Worm (Caenorhabditis elegans) whole organism, young adult: ENCODE results near the gene ndx-6.

Experiments
- B0035.1 ChIP-seq: sonication (generic microtip); optimal IDR thresholded peaks from 2 replicates; lab custom pipeline; 2016; ENCODE audit warnings: missing genetic modification characterization, mild to moderate bottlenecking, missing compliant biosample characterization, missing genotype, missing genetic modification reagents
- F49E8.2 ChIP-seq: sonication (generic microtip); optimal IDR thresholded peaks from 3 replicates; lab custom pipeline; 2017; ENCODE audit warnings: missing genetic modification characterization, mild to moderate bottlenecking, missing compliant biosample characterization, antibody characterized with exemption, moderate library complexity; ENCODE audit not compliant: insufficient read depth
- K12H6.12 ChIP-seq: fragments of 200-800 bp; sonication (Bioruptor generic); optimal IDR thresholded peaks from 2 replicates; lab custom pipeline; 2018; ENCODE audit warnings: mild to moderate bottlenecking, missing genetic modification characterization, missing compliant biosample characterization
- Y67H2A.10 ChIP-seq: fragments of 200-800 bp; sonication (Bioruptor generic); conservative IDR thresholded peaks from 2 replicates; pipeline ENCODE4 v1.3.6; 2022; ENCODE audit warnings: missing genetic modification reagents, missing genetic modification characterization, missing compliant biosample characterization
- atf-7 ChIP-seq: sonication (generic microtip); optimal IDR thresholded peaks from 2 replicates; lab custom pipeline; 2017; ENCODE audit warnings: mild to moderate bottlenecking, missing genetic modification characterization, missing compliant biosample characterization
- die-1 ChIP-seq: sonication (generic microtip); optimal IDR thresholded peaks from 2 replicates; lab custom pipeline; 2016; ENCODE audit warnings: missing genotype, mild to moderate bottlenecking, missing genetic modification characterization, missing compliant biosample characterization
- lin-40 ChIP-seq: sonication (generic microtip); optimal IDR thresholded peaks from 2 replicates; lab custom pipeline; 2016; ENCODE audit warnings: missing genetic modification characterization, mild to moderate bottlenecking, missing compliant biosample characterization, missing genotype, missing genetic modification reagents
- lsl-1 ChIP-seq: fragments of 200-800 bp; sonication (Bioruptor generic); optimal IDR thresholded peaks from 2 replicates; lab custom pipeline; 2018; ENCODE audit warnings: mild to moderate bottlenecking, missing genetic modification characterization, moderate library complexity, missing compliant biosample characterization
- madf-3 ChIP-seq: fragments of 200-800 bp; sonication (Bioruptor generic); IDR thresholded peaks from 2 replicates; pipeline ENCODE4 v1.3.6; 2022; ENCODE audit warnings: missing genetic modification reagents, missing genetic modification characterization, missing compliant biosample characterization
- mel-28 ChIP-seq: sonication (generic microtip); optimal IDR thresholded peaks from 2 replicates; lab custom pipeline; 2016; ENCODE audit warnings: borderline replicate concordance, mild to moderate bottlenecking, missing genetic modification characterization, missing compliant biosample characterization
- nhr-120 ChIP-seq: fragments of 200-800 bp; sonication (Bioruptor generic); IDR thresholded peaks from 2 replicates; pipeline ENCODE4 v1.3.6; 2022; ENCODE audit warnings: missing genetic modification characterization, missing compliant biosample characterization
- nhr-179 ChIP-seq: sonication (generic microtip); optimal IDR thresholded peaks from 2 replicates; lab custom pipeline; 2016; ENCODE audit warnings: mild to moderate bottlenecking, missing genetic modification characterization, missing compliant biosample characterization
- nhr-27 ChIP-seq: fragments of 200-800 bp; sonication (Bioruptor generic); optimal IDR thresholded peaks from 2 replicates; lab custom pipeline; 2018; ENCODE audit warnings: mild to moderate bottlenecking, missing genetic modification characterization, moderate library complexity, missing compliant biosample characterization
- nhr-80 ChIP-seq: sonication (generic microtip); optimal IDR thresholded peaks from 2 replicates; lab custom pipeline; 2016; ENCODE audit warnings: missing genetic modification characterization, missing compliant biosample characterization
- pbrm-1 ChIP-seq: fragments of 200-800 bp; sonication (Bioruptor generic); IDR thresholded peaks from 2 replicates; pipeline ENCODE4 v1.3.6; 2022; ENCODE audit warnings: missing genetic modification reagents, missing genetic modification characterization, missing compliant biosample characterization
- tlf-1 ChIP-seq: fragments of 200-800 bp; sonication (Bioruptor generic); optimal IDR thresholded peaks from 2 replicates; lab custom pipeline; 2018; ENCODE audit warnings: mild to moderate bottlenecking, missing genetic modification characterization, missing compliant biosample characterization
- ztf-18 ChIP-seq: sonication (generic microtip); optimal IDR thresholded peaks from 2 replicates; lab custom pipeline; 2016; ENCODE audit warnings: missing genotype, mild to moderate bottlenecking, missing genetic modification characterization, missing compliant biosample characterization
- ztf-28 ChIP-seq: fragments of 200-800 bp; sonication (Bioruptor generic); IDR thresholded peaks from 2 replicates; pipeline ENCODE4 v1.3.6; 2022; ENCODE audit warnings: missing genetic modification reagents, missing genetic modification characterization, missing compliant biosample characterization

Gene ndx-6

DNA sequence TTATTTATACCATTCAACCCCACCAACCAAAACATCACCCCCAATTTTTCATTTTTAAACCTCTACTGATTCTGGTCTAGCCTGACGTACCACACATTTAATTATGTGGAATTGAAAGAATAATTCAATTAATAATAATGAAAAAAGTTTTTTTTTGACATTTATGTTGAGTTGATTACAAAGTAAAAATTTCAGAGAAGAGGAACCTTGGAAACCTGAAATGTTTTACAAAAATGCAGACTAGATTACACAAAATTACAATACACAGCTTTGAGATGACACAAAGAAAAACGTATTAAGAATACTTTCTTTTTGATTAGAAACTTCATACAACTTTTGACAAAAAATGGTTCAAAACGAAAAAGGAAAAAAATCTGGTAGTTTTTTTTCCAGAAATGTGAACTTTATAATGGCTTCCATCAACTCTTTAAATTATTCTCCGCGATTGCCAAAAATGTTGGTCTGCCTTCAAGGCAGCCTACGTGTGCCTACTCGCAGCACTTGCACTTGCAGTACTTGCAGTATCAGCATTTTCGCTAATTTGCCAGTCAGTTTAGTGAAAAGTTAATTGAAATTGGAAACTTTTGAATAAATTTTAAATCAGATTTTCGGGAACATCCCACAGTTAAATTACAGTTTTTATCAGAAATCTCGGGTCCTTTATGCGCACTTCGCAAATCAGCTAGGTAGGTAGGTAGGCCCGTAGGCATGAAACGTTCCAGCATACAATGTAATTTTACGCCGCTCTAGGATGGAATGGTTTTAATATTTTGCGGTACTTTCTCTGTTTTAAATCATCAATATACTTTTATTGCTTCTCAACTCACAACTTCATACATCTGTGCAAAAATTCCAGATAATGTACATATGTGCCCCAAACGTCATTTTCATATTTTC is 48.8 kb downstream of the ndx-6 start (continued):
- TF ChIP-seq nhr-179 (tag; lab: Kevin White, UChicago) (no peak), F49E8.2 (tag; lab: Kevin White, UChicago) (no peak), tlf-1 (no peak), die-1 (tag; lab: Kevin White, UChicago) (peak; percentile 6), nhr-120 (no peak), K12H6.12 (peak; percentile 5), madf-3 (GFP tag; lab: Robert Waterston, UW) (peak; percentile 71; the same call in 1 of the 2 replicates), atf-7 (no peak), pbrm-1 (GFP tag; lab: Robert Waterston, UW) (no peak), nhr-27 (tag; lab: Kevin White, UChicago) (no peak)

DNA sequence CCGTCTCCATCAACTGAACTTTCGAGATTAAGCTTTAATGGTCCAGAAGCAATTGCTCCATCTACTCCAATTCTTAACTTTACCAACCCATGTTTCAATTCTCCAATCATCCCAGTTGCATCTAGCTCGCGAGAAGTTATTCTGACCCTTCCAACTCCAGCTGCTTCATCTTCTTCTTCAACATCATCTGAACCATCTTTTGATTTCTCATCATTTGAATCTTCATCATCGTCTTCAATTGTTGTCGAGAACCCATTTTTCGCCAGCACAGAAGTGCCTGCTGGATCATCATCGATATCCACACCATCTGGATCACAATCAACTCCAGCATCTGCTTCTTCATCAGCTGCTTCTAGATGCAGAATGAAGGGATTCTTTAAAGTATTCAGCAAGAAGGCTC is 50.1 kb downstream of the ndx-6 start:
- TF ChIP-seq ztf-28 (GFP tag; lab: Robert Waterston, UW) (no peak), lsl-1 (no peak), atf-7 (no peak), lin-40 (no peak), ztf-18 (tag; lab: Kevin White, UChicago) (no peak), Y67H2A.10 (GFP tag; lab: Robert Waterston, UW) (no peak), mel-28 (no peak), B0035.1 (tag; lab: Kevin White, UChicago) (no peak), nhr-179 (tag; lab: Kevin White, UChicago) (no peak), nhr-80 (tag; lab: Kevin White, UChicago) (no peak), pbrm-1 (GFP tag; lab: Robert Waterston, UW) (no peak)
